Fruit fly (Drosophila melanogaster): ENCODE measurements around the gene CG34163.
"Not testable (repeated sequence)": the region's sequence is repeated elsewhere in the genome, so short reads cannot be mapped to it uniquely, and the experiment has no call there.

DNA sequence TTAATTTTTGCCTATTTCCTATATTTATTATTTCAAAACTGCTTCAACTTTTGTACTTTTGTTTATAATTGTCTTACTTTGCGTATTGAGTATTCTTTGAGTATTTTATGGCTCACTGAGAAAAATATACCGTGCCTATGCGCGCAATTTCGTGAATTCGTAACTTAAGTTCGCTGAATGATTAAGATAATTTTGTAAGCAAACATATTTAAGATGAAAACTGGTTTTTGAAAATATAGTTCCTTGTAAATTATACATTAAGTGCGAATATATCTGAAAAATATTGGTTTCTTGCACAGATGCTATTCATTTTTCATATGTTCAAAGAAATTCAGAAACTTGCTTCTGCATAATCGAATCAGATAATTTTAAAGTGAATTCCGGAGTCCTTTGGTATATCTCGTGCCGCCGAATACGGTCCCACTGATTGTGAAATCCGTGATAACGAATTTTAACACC lies 7.3 kb downstream of the CG34163 start, which contains the start of the genes CG18789 and Qtzl:
- not testable (repeated sequence) for TF ChIP-seq CG8478, CTCF (optimal IDR thresholded peaks at IDR 0.05)
